Worm (Caenorhabditis elegans): ENCODE results near the gene K09G1.1.

K09G1.1 gene

ce11 chrV:9621437-9621836, 38.1 kb downstream of the K09G1.1 start:
- TF ChIP-seq unc-62 (GFP tag; optimal IDR thresholded peaks at IDR 0.05) = no peak

- TF ChIP-seq unc-62 (GFP tag; optimal IDR thresholded peaks at IDR 0.05) = no peak
Observed at ce11 chrV:9622834-9623233, 39.5 kb downstream of the K09G1.1 start, which contains the start of gene idpc-5. Gene idpc-5 (minus strand): TSS chrV:9622934.

ce11 chrV:9625122-9625521, 41.8 kb downstream of the K09G1.1 start, which contains the start of gene idpc-4:
Gene idpc-4 (plus strand): TSS chrV:9625422.
- TF ChIP-seq unc-62 (GFP tag; optimal IDR thresholded peaks at IDR 0.05) = no peak

- no peak for TF ChIP-seq unc-62 (GFP tag; optimal IDR thresholded peaks at IDR 0.05)
Observed at ce11 chrV:9625604-9626446, 42.5 kb downstream of the K09G1.1 start, which contains the start of gene T06E4.7. Gene T06E4.7 (plus strand): TSS chrV:9626396.

ce11 chrV:9628603-9629002, 45.3 kb downstream of the K09G1.1 start:
- TF ChIP-seq unc-62 (GFP tag; optimal IDR thresholded peaks at IDR 0.05) = no peak

- TF ChIP-seq unc-62 (GFP tag; optimal IDR thresholded peaks at IDR 0.05) = no peak
Observed at ce11 chrV:9629114-9629513, 45.8 kb downstream of the K09G1.1 start, which contains the start of gene idpc-3. Gene idpc-3 (minus strand): TSS chrV:9629214.

- TF ChIP-seq unc-62 (GFP tag; optimal IDR thresholded peaks at IDR 0.05) = no peak
Observed at ce11 chrV:9629643-9630042, 46.3 kb downstream of the K09G1.1 start, which contains the start of gene col-146. Gene col-146 (plus strand): TSS chrV:9629943.

ce11 chrV:9630542-9630941, 47.2 kb downstream of the K09G1.1 start:
- TF ChIP-seq unc-62 (GFP tag; optimal IDR thresholded peaks at IDR 0.05) = no peak

DNA sequence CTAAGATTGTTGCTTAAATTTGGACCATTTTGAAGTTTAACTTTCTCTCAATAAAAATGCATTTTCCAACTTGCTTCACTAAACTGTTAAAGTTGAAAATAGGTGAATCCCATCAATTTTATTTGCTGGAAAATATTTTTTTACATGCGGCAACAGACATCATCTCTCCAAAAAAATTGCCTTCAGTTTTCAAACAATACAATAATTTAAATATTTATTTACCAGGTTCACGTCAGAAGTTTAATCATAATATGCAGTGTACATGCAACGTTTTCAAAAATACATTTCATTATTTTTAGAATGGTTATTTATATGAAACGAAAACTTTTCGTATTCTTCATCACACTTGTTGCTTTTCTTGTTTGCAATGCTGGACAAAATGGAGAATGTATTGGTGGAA, 47.6 kb downstream of the K09G1.1 start, which contains the start of gene T06E4.5:
Gene T06E4.5 (plus strand): TSS at position 301 of the 400 bp plus-strand sequence.
- no peak for TF ChIP-seq unc-62 (GFP tag; optimal IDR thresholded peaks at IDR 0.05)

DNA sequence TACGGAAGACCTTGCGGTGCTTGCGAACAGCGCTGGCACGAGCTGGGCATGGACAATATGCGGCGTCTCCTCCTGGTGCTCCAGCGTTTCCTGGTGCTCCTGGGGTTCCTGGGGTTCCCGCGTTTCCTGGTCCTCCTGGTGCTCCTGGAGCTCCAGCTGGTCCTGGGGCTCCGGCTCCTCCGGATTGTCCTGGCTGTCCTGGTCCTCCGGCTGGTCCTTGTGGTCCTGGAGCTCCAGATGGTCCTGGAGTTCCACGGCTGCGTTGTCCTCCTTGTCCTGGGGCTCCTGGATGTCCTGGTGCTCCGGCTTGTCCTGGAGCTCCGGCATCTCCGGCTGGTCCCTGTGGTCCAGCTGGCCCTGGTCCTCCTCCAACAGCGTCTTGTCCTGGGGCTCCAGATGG, 49.0 kb downstream of the K09G1.1 start:
- no peak for TF ChIP-seq unc-62 (GFP tag; optimal IDR thresholded peaks at IDR 0.05)

DNA sequence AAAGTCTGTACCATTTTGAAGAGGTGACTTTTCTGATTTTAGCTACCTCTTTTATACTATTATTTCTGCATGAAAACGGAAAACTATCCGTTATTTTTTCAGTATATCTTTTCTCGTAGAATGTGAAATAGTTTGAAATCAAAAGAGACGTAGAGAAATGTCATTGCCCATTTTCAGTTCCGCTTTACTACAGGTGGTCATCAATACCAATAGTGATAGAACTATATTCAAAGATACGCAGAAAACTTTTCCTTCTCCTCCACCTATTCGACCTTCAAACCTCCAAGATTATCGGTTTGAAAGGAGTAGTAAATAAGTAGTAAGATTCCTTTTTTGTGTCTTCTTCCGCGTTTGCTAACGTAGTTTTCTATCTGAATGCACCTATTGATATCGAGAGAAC, 50.0 kb downstream of the K09G1.1 start, which contains the start of gene col-147:
Gene col-147 (minus strand): TSS at position 26 of the 400 bp plus-strand sequence.
- TF ChIP-seq unc-62 (GFP tag; optimal IDR thresholded peaks at IDR 0.05) = no peak

All from whole organism, dauer.